Worm (Caenorhabditis elegans): ENCODE data around the gene C17F4.2.

DNA sequence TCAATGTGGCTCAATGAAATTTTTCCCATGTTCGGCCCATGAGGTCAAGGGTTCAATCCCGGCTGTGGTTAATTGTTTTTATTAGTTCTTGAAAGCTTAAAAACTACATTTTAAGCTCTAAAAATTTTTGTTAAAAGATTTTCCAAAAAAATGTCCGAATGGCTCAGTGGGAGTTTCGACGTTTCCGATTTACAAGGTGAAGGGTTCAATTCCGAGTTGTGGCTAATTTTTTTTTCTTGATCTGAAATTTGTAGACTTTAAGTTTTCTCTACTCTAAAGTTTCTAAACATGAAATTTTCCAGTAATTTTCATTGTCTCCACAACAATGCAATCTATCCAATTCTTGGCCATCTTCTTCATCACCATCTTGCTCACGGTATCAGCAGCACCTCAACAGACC is 14.0 kb downstream of the C17F4.2 start, which contains the start of gene F02E11.2:
- TF ChIP-seq dao-5 (tag; optimal IDR thresholded peaks at IDR 0.05), result no peak
- no peak for TF ChIP-seq W03F9.2 (tag; optimal IDR thresholded peaks at IDR 0.05)
